Worm (Caenorhabditis elegans) whole organism, young adult: ENCODE results near the gene ric-3.

Experiments used
- B0019.2 ChIP-seq: fragments of 200-800 bp; sonication (Bioruptor generic); conservative IDR thresholded peaks from 2 replicates; pipeline ENCODE4 v1.3.6; 2022; ENCODE audit warnings: missing genetic modification reagents, missing genetic modification characterization, missing compliant biosample characterization
- B0261.1 ChIP-seq: sonication (generic microtip); optimal IDR thresholded peaks from 2 replicates; lab custom pipeline; 2016; ENCODE audit warnings: mild to moderate bottlenecking, missing genetic modification characterization, moderate library complexity, missing compliant biosample characterization
- B0336.3 ChIP-seq: fragments of 200-800 bp; sonication (Bioruptor generic); IDR thresholded peaks from 2 replicates; pipeline ENCODE4 v1.3.6; 2022; ENCODE audit warnings: missing genetic modification characterization, missing compliant biosample characterization
- C06A6.2 ChIP-seq: fragments of 200-800 bp; sonication (Bioruptor generic); conservative IDR thresholded peaks from 2 replicates; pipeline ENCODE4 v1.3.6; 2022; ENCODE audit warnings: missing genetic modification characterization, missing compliant biosample characterization
- F10E7.11 ChIP-seq: sonication (generic microtip); optimal IDR thresholded peaks from 2 replicates; lab custom pipeline; 2017; ENCODE audit warnings: mild to moderate bottlenecking, missing genetic modification characterization, moderate library complexity, missing compliant biosample characterization
- F33H1.4 ChIP-seq: fragments of 200-800 bp; sonication (Bioruptor generic); IDR thresholded peaks from 2 replicates; pipeline ENCODE4 v1.3.6; 2022; ENCODE audit warnings: missing genetic modification reagents, missing genetic modification characterization, missing compliant biosample characterization
- F37B4.10 ChIP-seq: fragments of 200-800 bp; sonication (Bioruptor generic); IDR thresholded peaks from 2 replicates; pipeline ENCODE4 v1.3.6; 2022; ENCODE audit warnings: missing genetic modification characterization, missing compliant biosample characterization
- F52B5.7 ChIP-seq: sonication (generic microtip); optimal IDR thresholded peaks from 2 replicates; lab custom pipeline; 2016; ENCODE audit warnings: mild to moderate bottlenecking, missing genetic modification characterization, missing compliant biosample characterization
- F57C9.4 ChIP-seq: sonication (generic microtip); optimal IDR thresholded peaks from 2 replicates; lab custom pipeline; 2017; ENCODE audit warnings: mild to moderate bottlenecking, missing genetic modification characterization, missing compliant biosample characterization
- K12H6.12 ChIP-seq: fragments of 200-800 bp; sonication (Bioruptor generic); optimal IDR thresholded peaks from 2 replicates; lab custom pipeline; 2018; ENCODE audit warnings: mild to moderate bottlenecking, missing genetic modification characterization, missing compliant biosample characterization
- Y53F4B.3 ChIP-seq: fragments of 200-800 bp; sonication (Bioruptor generic); IDR thresholded peaks from 2 replicates; pipeline ENCODE4 v1.3.6; 2022; ENCODE audit warnings: missing genetic modification reagents, missing genetic modification characterization, missing compliant biosample characterization
- aptf-3 ChIP-seq: fragments of 200-800 bp; sonication (Bioruptor generic); IDR thresholded peaks from 2 replicates; pipeline ENCODE4 v1.3.6; 2022; ENCODE audit warnings: missing genetic modification characterization, missing compliant biosample characterization
- attf-6 ChIP-seq: fragments of 200-800 bp; sonication (Bioruptor generic); IDR thresholded peaks from 2 replicates; pipeline ENCODE4 v1.3.6; 2022; ENCODE audit warnings: missing genetic modification reagents, missing genetic modification characterization, missing compliant biosample characterization
- bed-1 ChIP-seq: fragments of 200-800 bp; sonication (Bioruptor generic); IDR thresholded peaks from 2 replicates; pipeline ENCODE4 v1.3.6; 2022; ENCODE audit warnings: missing genetic modification reagents, missing genetic modification characterization, missing compliant biosample characterization
- bed-2 ChIP-seq: fragments of 200-800 bp; sonication (Bioruptor generic); IDR thresholded peaks from 2 replicates; pipeline ENCODE4 v1.3.6; 2022; ENCODE audit warnings: missing genetic modification reagents, missing genetic modification characterization, missing compliant biosample characterization
- ccch-3 ChIP-seq: fragments of 200-800 bp; sonication (Bioruptor generic); optimal IDR thresholded peaks from 2 replicates; lab custom pipeline; 2018; ENCODE audit warnings: mild to moderate bottlenecking, missing genetic modification characterization, missing compliant biosample characterization
- cebp-2 ChIP-seq: fragments of 200-800 bp; sonication (Bioruptor generic); IDR thresholded peaks from 2 replicates; pipeline ENCODE4 v1.3.6; 2022; ENCODE audit warnings: missing genetic modification characterization, missing compliant biosample characterization
- ceh-58 ChIP-seq: fragments of 200-800 bp; sonication (Bioruptor generic); IDR thresholded peaks from 2 replicates; pipeline ENCODE4 v1.3.6; 2022; ENCODE audit warnings: missing genetic modification characterization, missing compliant biosample characterization
- dox-1 ChIP-seq: fragments of 200-800 bp; sonication (Bioruptor generic); IDR thresholded peaks from 2 replicates; pipeline ENCODE4 v1.3.6; 2022; ENCODE audit warnings: missing genetic modification reagents, missing genetic modification characterization, missing compliant biosample characterization
- dpl-1 ChIP-seq: fragments of 150-350 bp; optimal IDR thresholded peaks from 2 replicates; lab custom pipeline; 2014; ENCODE audit warnings: missing biosample characterization, missing genetic modification reagents, missing genetic modification characterization
- fkh-3 ChIP-seq: sonication (generic microtip); optimal IDR thresholded peaks from 2 replicates; lab custom pipeline; 2016; ENCODE audit warnings: mild to moderate bottlenecking, missing genetic modification characterization, missing compliant biosample characterization
- him-1 ChIP-seq: sonication (generic microtip); optimal IDR thresholded peaks from 2 replicates; lab custom pipeline; 2016; ENCODE audit warnings: missing genotype, missing genetic modification reagents, missing genetic modification characterization, missing compliant biosample characterization
- hlh-12 ChIP-seq: sonication (generic microtip); optimal IDR thresholded peaks from 2 replicates; lab custom pipeline; 2016; ENCODE audit warnings: missing genetic modification characterization, missing compliant biosample characterization
- hrde-1 ChIP-seq: sonication (generic microtip); optimal IDR thresholded peaks from 2 replicates; lab custom pipeline; 2016; ENCODE audit warnings: missing genetic modification characterization, mild to moderate bottlenecking, missing compliant biosample characterization, moderate library complexity, missing genotype, missing genetic modification reagents, borderline replicate concordance
- lag-1 ChIP-seq: fragments of 200-800 bp; sonication (Bioruptor generic); IDR thresholded peaks from 2 replicates; pipeline ENCODE4 v1.3.6; 2022; ENCODE audit warnings: missing genetic modification reagents, missing genetic modification characterization, missing compliant biosample characterization
- let-607 ChIP-seq, 2 experiments: fragments of 200-800 bp in 1 of 2; sonication (Bioruptor generic) in 1 of 2; sonication (generic microtip) in 1 of 2; optimal IDR thresholded peaks; 2 replicates each; lab custom pipeline; 2016 to 2018; ENCODE audit warnings: mild to moderate bottlenecking in 2 of 2, missing compliant biosample characterization in 2 of 2, missing genetic modification characterization in 2 of 2, moderate library complexity in 2 of 2, missing genotype in 1 of 2
- lin-26 ChIP-seq: fragments of 200-800 bp; sonication (Bioruptor generic); IDR thresholded peaks from 2 replicates; pipeline ENCODE4 v1.3.6; 2022; ENCODE audit warnings: missing genetic modification reagents, missing genetic modification characterization, missing compliant biosample characterization
- lin-35 ChIP-seq, 3 experiments: fragments of 150-350 bp in 2 of 3; sonication (generic microtip) in 1 of 3; optimal IDR thresholded peaks; 2 replicates each; lab custom pipeline; 2014 to 2018; ENCODE audit warnings: missing biosample characterization in 3 of 3, missing genetic modification characterization in 3 of 3, missing genetic modification reagents in 3 of 3
- lin-40 ChIP-seq: sonication (generic microtip); optimal IDR thresholded peaks from 2 replicates; lab custom pipeline; 2016; ENCODE audit warnings: missing genetic modification characterization, mild to moderate bottlenecking, missing compliant biosample characterization, missing genotype, missing genetic modification reagents
- lin-54 ChIP-seq: fragments of 200-800 bp; sonication (Bioruptor generic); optimal IDR thresholded peaks from 2 replicates; lab custom pipeline; 2018; ENCODE audit warnings: mild to moderate bottlenecking, missing genetic modification characterization, missing compliant biosample characterization
- madf-3 ChIP-seq: fragments of 200-800 bp; sonication (Bioruptor generic); IDR thresholded peaks from 2 replicates; pipeline ENCODE4 v1.3.6; 2022; ENCODE audit warnings: missing genetic modification reagents, missing genetic modification characterization, missing compliant biosample characterization
- madf-8 ChIP-seq: fragments of 200-800 bp; sonication (Bioruptor generic); conservative IDR thresholded peaks from 2 replicates; pipeline ENCODE4 v1.3.6; 2022; ENCODE audit warnings: missing genetic modification reagents, missing genetic modification characterization, missing compliant biosample characterization
- mxl-1 ChIP-seq: sonication (generic microtip); optimal IDR thresholded peaks from 2 replicates; lab custom pipeline; 2016; ENCODE audit warnings: missing genetic modification characterization, missing compliant biosample characterization
- nhr-80 ChIP-seq: sonication (generic microtip); optimal IDR thresholded peaks from 2 replicates; lab custom pipeline; 2016; ENCODE audit warnings: missing genetic modification characterization, missing compliant biosample characterization
- pbrm-1 ChIP-seq: fragments of 200-800 bp; sonication (Bioruptor generic); IDR thresholded peaks from 2 replicates; pipeline ENCODE4 v1.3.6; 2022; ENCODE audit warnings: missing genetic modification reagents, missing genetic modification characterization, missing compliant biosample characterization
- rcor-1 ChIP-seq: fragments of 200-800 bp; sonication (Bioruptor generic); IDR thresholded peaks from 2 replicates; pipeline ENCODE4 v1.3.6; 2022; ENCODE audit warnings: missing genetic modification reagents, missing genetic modification characterization, missing compliant biosample characterization
- repo-1 ChIP-seq: sonication (generic microtip); optimal IDR thresholded peaks from 2 replicates; lab custom pipeline; 2017; ENCODE audit warnings: mild to moderate bottlenecking, missing genetic modification characterization, missing compliant biosample characterization
- sdz-38 ChIP-seq: sonication (generic microtip); optimal IDR thresholded peaks from 2 replicates; lab custom pipeline; 2016; ENCODE audit warnings: missing genotype, missing genetic modification characterization, missing compliant biosample characterization
- snpc-3.4 ChIP-seq: sonication (generic microtip); optimal IDR thresholded peaks from 2 replicates; lab custom pipeline; 2017; ENCODE audit warnings: missing genetic modification characterization, mild to moderate bottlenecking, missing compliant biosample characterization, antibody characterized with exemption, moderate library complexity, missing genotype, missing genetic modification reagents
- tbp1 ChIP-seq: fragments of 200-800 bp; sonication (Bioruptor generic); optimal IDR thresholded peaks from 2 replicates; lab custom pipeline; 2018; ENCODE audit warnings: mild to moderate bottlenecking, missing genetic modification characterization, missing compliant biosample characterization
- zfh-2 ChIP-seq: fragments of 200-800 bp; sonication (Bioruptor generic); conservative IDR thresholded peaks from 2 replicates; pipeline ENCODE4 v1.3.6; 2022; ENCODE audit warnings: missing genetic modification reagents, missing genetic modification characterization, missing compliant biosample characterization
- zim-3 ChIP-seq: sonication (generic microtip); optimal IDR thresholded peaks from 2 replicates; lab custom pipeline; 2017; ENCODE audit warnings: mild to moderate bottlenecking, missing genetic modification characterization, moderate library complexity, missing compliant biosample characterization
- ztf-22 ChIP-seq: fragments of 200-800 bp; sonication (Bioruptor generic); optimal IDR thresholded peaks from 2 replicates; lab custom pipeline; 2018; ENCODE audit warnings: mild to moderate bottlenecking, missing genetic modification characterization, moderate library complexity, missing compliant biosample characterization
- ztf-25 ChIP-seq: fragments of 200-800 bp; sonication (Bioruptor generic); IDR thresholded peaks from 2 replicates; pipeline ENCODE4 v1.3.6; 2022; ENCODE audit warnings: missing genetic modification reagents, missing genetic modification characterization, missing compliant biosample characterization
- ztf-26 ChIP-seq: sonication (generic microtip); optimal IDR thresholded peaks from 2 replicates; lab custom pipeline; 2017; ENCODE audit warnings: missing genetic modification characterization, missing compliant biosample characterization
- ztf-28 ChIP-seq: fragments of 200-800 bp; sonication (Bioruptor generic); IDR thresholded peaks from 2 replicates; pipeline ENCODE4 v1.3.6; 2022; ENCODE audit warnings: missing genetic modification reagents, missing genetic modification characterization, missing compliant biosample characterization
- ztf-6 ChIP-seq: fragments of 200-800 bp; sonication (Bioruptor generic); IDR thresholded peaks from 2 replicates; pipeline ENCODE4 v1.3.6; 2022; ENCODE audit warnings: missing genetic modification reagents, missing genetic modification characterization, missing compliant biosample characterization

Gene ric-3

ce11 chrIV:7844333-7844973 is 26.4 kb downstream of the ric-3 start:
- peak; percentile 1 for TF ChIP-seq lin-40 (tag; lab: Kevin White, UChicago)
- peak; percentile 15 for TF ChIP-seq tbp1 (GFP tag; lab: Kevin White, UChicago)
- TF ChIP-seq lag-1 (GFP tag; lab: Robert Waterston, UW) = no peak
- TF ChIP-seq nhr-80 (tag; lab: Kevin White, UChicago) = peak; percentile 81

ce11 chrIV:7845585-7845984 is 27.5 kb downstream of the ric-3 start:
- no peak for TF ChIP-seq mxl-1
- peak; percentile 79 for TF ChIP-seq B0336.3 (GFP tag; lab: Robert Waterston, UW)
- no peak for TF ChIP-seq ztf-22
- no peak for TF ChIP-seq dpl-1 (GFP tag; lab: Kevin White, UChicago)
- peak in 1 of 2 experiments; percentile 38 for TF ChIP-seq let-607 (tag; optimal IDR thresholded peaks at IDR 0.05; lab: Kevin White, UChicago)
- no peak for TF ChIP-seq sdz-38 (tag; lab: Kevin White, UChicago)
- TF ChIP-seq F33H1.4 (GFP tag; lab: Robert Waterston, UW) = no peak
- peak; percentile 97 for TF ChIP-seq zfh-2 (GFP tag; lab: Robert Waterston, UW)
- peak; percentile 22 for TF ChIP-seq lin-54
- TF ChIP-seq tbp1 (GFP tag; lab: Kevin White, UChicago) = peak; percentile 30
- TF ChIP-seq B0261.1 = no peak
- TF ChIP-seq F10E7.11 (tag; lab: Kevin White, UChicago) = peak; percentile 6
- no peak for TF ChIP-seq cebp-2
- TF ChIP-seq hlh-12 (tag; lab: Kevin White, UChicago) = no peak
- TF ChIP-seq rcor-1 (GFP tag; lab: Robert Waterston, UW) = no peak; the same call in 1 of the 2 replicates
- TF ChIP-seq zim-3 = no peak
- TF ChIP-seq lin-35 (GFP tag; optimal IDR thresholded peaks at IDR 0.05; lab: Kevin White, UChicago) = peak in 1 of 3 experiments; percentile 58
- no peak for TF ChIP-seq ccch-3
- no peak for TF ChIP-seq attf-6 (GFP tag; lab: Robert Waterston, UW)
- no peak for TF ChIP-seq Y53F4B.3
- TF ChIP-seq snpc-3.4 (tag; lab: Kevin White, UChicago) = no peak
- TF ChIP-seq F57C9.4 (tag; lab: Kevin White, UChicago) = no peak
- TF ChIP-seq him-1 = no peak
- TF ChIP-seq F37B4.10 = no peak
- TF ChIP-seq repo-1 (tag; lab: Kevin White, UChicago) = peak; percentile 71
- no peak for TF ChIP-seq ztf-28 (GFP tag; lab: Robert Waterston, UW)
- no peak for TF ChIP-seq ztf-25 (GFP tag; lab: Robert Waterston, UW)
- peak; percentile 69 for TF ChIP-seq ztf-26 (tag; lab: Kevin White, UChicago)
- no peak for TF ChIP-seq C06A6.2 (GFP tag; lab: Robert Waterston, UW)
- no peak for TF ChIP-seq bed-2
- no peak for TF ChIP-seq bed-1
- TF ChIP-seq ztf-6 (GFP tag; lab: Robert Waterston, UW) = no peak
- TF ChIP-seq pbrm-1 (GFP tag; lab: Robert Waterston, UW) = peak; percentile 55
- no peak for TF ChIP-seq ceh-58 (GFP tag; lab: Robert Waterston, UW)
- peak; percentile 79 for TF ChIP-seq K12H6.12 (tag; lab: Kevin White, UChicago)
- TF ChIP-seq fkh-3 (tag; lab: Kevin White, UChicago) = no peak
- TF ChIP-seq hrde-1 = no peak
- no peak for TF ChIP-seq B0019.2 (GFP tag; lab: Robert Waterston, UW)
- peak; percentile 60 for TF ChIP-seq nhr-80 (tag; lab: Kevin White, UChicago)
- no peak for TF ChIP-seq aptf-3
- TF ChIP-seq F52B5.7 = peak; percentile 78
- TF ChIP-seq madf-8 (GFP tag; lab: Robert Waterston, UW) = no peak
- TF ChIP-seq dox-1 = peak; percentile 77; the same call in 1 of the 2 replicates
- peak; percentile 22; the same call in 1 of the 2 replicates for TF ChIP-seq lin-26
- TF ChIP-seq madf-3 (GFP tag; lab: Robert Waterston, UW) = no peak
